Worm (Caenorhabditis elegans): ENCODE data around the gene nhr-189.

DNA sequence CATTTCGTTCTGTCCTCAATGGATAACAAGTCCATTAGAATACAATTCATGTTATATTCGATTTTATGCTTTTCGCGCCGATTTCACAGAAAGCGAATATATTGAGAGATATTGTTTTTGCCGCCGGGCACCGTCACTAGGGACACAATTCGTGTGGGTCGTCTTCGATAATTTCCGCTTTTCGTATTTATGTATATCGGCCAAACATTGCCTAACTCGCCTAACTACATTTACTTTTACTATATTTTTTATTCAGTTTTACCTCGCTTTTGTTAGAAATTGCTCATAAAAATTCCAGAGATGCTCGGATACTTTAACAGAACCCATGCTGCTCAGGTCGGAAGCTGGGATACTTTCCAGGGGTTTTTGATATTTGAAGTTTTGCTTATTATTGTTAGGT, 34.6 kb upstream of the nhr-189 start, which contains the start of gene sre-9:
- TF ChIP-seq ceh-20 (GFP tag; IDR thresholded peaks at IDR 0.05) (no peak), unc-62 (GFP tag; optimal IDR thresholded peaks at IDR 0.05 in 1 of 2) (no peak), unc-62 (tag; optimal IDR thresholded peaks at IDR 0.05) (no peak), ceh-44 (GFP tag; IDR thresholded peaks at IDR 0.05) (no peak), nhr-237 (tag; optimal IDR thresholded peaks at IDR 0.05) (no peak)

Data from whole organism, L4 larva.